Fruit fly (Drosophila melanogaster): ENCODE data around the gene sstn.

DNA sequence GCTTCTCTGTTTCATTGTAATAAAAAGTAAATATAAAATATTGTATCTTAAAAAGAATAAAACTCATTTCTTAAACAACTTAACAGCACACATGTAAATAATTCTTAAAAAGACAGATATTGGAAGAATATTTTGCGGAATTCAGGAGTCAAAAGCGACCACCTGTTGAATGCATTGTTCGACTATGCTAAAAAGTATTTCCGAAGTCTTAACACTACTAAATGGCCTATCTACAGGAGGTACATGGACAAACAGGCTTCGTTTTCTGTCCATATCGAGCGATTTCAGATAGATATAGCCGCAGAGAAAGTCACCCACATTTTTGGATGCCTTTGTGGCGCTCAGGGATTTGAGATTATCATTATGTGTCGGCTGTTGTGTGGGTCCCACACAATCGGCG is 48.6 kb upstream of the sstn start:
- TF ChIP-seq CTCF (optimal IDR thresholded peaks at IDR 0.05) (no peak), CG8478 (optimal IDR thresholded peaks at IDR 0.05) (no peak)

Measured in S2 (cell line).